Worm (Caenorhabditis elegans) whole organism, mixed stage, embryonic: Measurements from ENCODE around the gene Y26G10.5.

ENCODE experiments used
- flh-1 ChIP-seq: fragments of 200-800 bp; sonication (Bioruptor generic); optimal IDR thresholded peaks from 2 replicates; lab custom pipeline; 2018; ENCODE audit warnings: mild to moderate bottlenecking, missing genetic modification characterization, moderate library complexity, missing compliant biosample characterization
- lin-13 ChIP-seq: fragments of 150-350 bp; optimal IDR thresholded peaks from 2 replicates; lab custom pipeline; 2014; ENCODE audit warnings: missing biosample characterization, missing genetic modification characterization
- mab-5 ChIP-seq: fragments of 150-350 bp; optimal IDR thresholded peaks from 2 replicates; lab custom pipeline; 2014; ENCODE audit warnings: missing biosample characterization, missing genetic modification characterization
- mls-2 ChIP-seq: sonication (generic microtip); optimal IDR thresholded peaks from 2 replicates; lab custom pipeline; 2016; ENCODE audit warnings: mild to moderate bottlenecking, missing genetic modification characterization, moderate library complexity, missing compliant biosample characterization
- nhr-12 ChIP-seq: fragments of 150-350 bp; optimal IDR thresholded peaks from 2 replicates; lab custom pipeline; 2014; ENCODE audit warnings: missing biosample characterization, missing genetic modification characterization
- nhr-237 ChIP-seq: fragments of 150-350 bp; optimal IDR thresholded peaks from 2 replicates; lab custom pipeline; 2014; ENCODE audit warnings: missing biosample characterization, missing genetic modification characterization
- nhr-28 ChIP-seq: fragments of 150-350 bp; optimal IDR thresholded peaks from 2 replicates; lab custom pipeline; 2014; ENCODE audit warnings: missing biosample characterization, missing genetic modification characterization
- nhr-76 ChIP-seq: sonication (generic microtip); optimal IDR thresholded peaks from 2 replicates; lab custom pipeline; 2017; ENCODE audit warnings: missing biosample characterization, missing genetic modification characterization
- snpc-4 ChIP-seq: fragments of 150-350 bp; optimal IDR thresholded peaks from 2 replicates; lab custom pipeline; 2014; ENCODE audit warnings: missing biosample characterization, missing genetic modification characterization
- sptf-1 ChIP-seq: sonication (generic microtip); optimal IDR thresholded peaks from 2 replicates; lab custom pipeline; 2017; ENCODE audit warnings: mild to moderate bottlenecking, missing genetic modification characterization, moderate library complexity, missing compliant biosample characterization
- ztf-11 ChIP-seq: fragments of 150-350 bp; optimal IDR thresholded peaks from 2 replicates; lab custom pipeline; 2014; ENCODE audit warnings: missing biosample characterization, missing genetic modification characterization

- no peak for TF ChIP-seq nhr-237 (tag; lab: Kevin White, UChicago)
- TF ChIP-seq mab-5 (tag; lab: Kevin White, UChicago): no peak
- TF ChIP-seq nhr-28 (tag; lab: Kevin White, UChicago): no peak
- no peak for TF ChIP-seq nhr-12 (tag; lab: Kevin White, UChicago)
- TF ChIP-seq sptf-1 (tag; lab: Kevin White, UChicago): no peak
- no peak for TF ChIP-seq nhr-76 (tag; lab: Kevin White, UChicago)
- no peak for TF ChIP-seq snpc-4 (tag; lab: Kevin White, UChicago)
- no peak for TF ChIP-seq mls-2 (tag; lab: Kevin White, UChicago)
- no peak for TF ChIP-seq lin-13 (tag; lab: Kevin White, UChicago)
- no peak for TF ChIP-seq ztf-11 (tag; lab: Kevin White, UChicago)
- TF ChIP-seq flh-1 (GFP tag; lab: Kevin White, UChicago): no peak
Measured at ce11 chrV:17723142-17723781, 22.6 kb upstream of the Y26G10.5 start.
